Worm (Caenorhabditis elegans) whole organism, late embryonic: ENCODE results near the gene srxa-7.

Experiments used
- C38D4.7 ChIP-seq: fragments of 200-800 bp; sonication (Bioruptor generic); optimal IDR thresholded peaks from 2 replicates; lab custom pipeline; 2018; ENCODE audit warnings: mild to moderate bottlenecking, missing genetic modification characterization, moderate library complexity, missing compliant biosample characterization
- F13H6.1 ChIP-seq: sonication (generic microtip); optimal IDR thresholded peaks from 2 replicates; lab custom pipeline; 2016; ENCODE audit warnings: missing genetic modification characterization, missing compliant biosample characterization
- K09A11.1 ChIP-seq: sonication (generic microtip); optimal IDR thresholded peaks from 2 replicates; lab custom pipeline; 2017; ENCODE audit warnings: antibody characterized with exemption, mild to moderate bottlenecking, missing genetic modification characterization, missing compliant biosample characterization; ENCODE audit not compliant: insufficient read depth
- Y22D7AL.16 ChIP-seq: sonication (generic microtip); optimal IDR thresholded peaks from 2 replicates; lab custom pipeline; 2016; ENCODE audit warnings: missing genetic modification characterization, missing compliant biosample characterization
- ama-1 ChIP-seq: fragments of 150-350 bp; optimal IDR thresholded peaks from 2 replicates; lab custom pipeline; 2014
- ceh-18 ChIP-seq: sonication (generic microtip); optimal IDR thresholded peaks from 2 replicates; lab custom pipeline; 2016; ENCODE audit warnings: missing genetic modification characterization, missing compliant biosample characterization
- ceh-45 ChIP-seq: fragments of 200-800 bp; sonication (Bioruptor generic); IDR thresholded peaks from 2 replicates; pipeline ENCODE4 v1.3.6; 2022; ENCODE audit warnings: missing genetic modification reagents, missing genetic modification characterization, missing compliant biosample characterization
- ceh-48 ChIP-seq: sonication (generic microtip); optimal IDR thresholded peaks from 2 replicates; lab custom pipeline; 2016; ENCODE audit warnings: missing genetic modification characterization, inconsistent platforms, missing compliant biosample characterization
- che-1 ChIP-seq: sonication (generic microtip); optimal IDR thresholded peaks from 2 replicates; lab custom pipeline; 2016; ENCODE audit warnings: mild to moderate bottlenecking, missing genetic modification characterization, missing compliant biosample characterization
- elt-2 ChIP-seq: sonication (generic microtip); optimal IDR thresholded peaks from 2 replicates; lab custom pipeline; 2016; ENCODE audit warnings: missing genetic modification reagents, missing genetic modification characterization, missing compliant biosample characterization
- elt-4 ChIP-seq: sonication (generic microtip); optimal IDR thresholded peaks from 2 replicates; lab custom pipeline; 2016; ENCODE audit warnings: missing genetic modification characterization, missing compliant biosample characterization
- ets-4 ChIP-seq: sonication (generic microtip); optimal IDR thresholded peaks from 2 replicates; lab custom pipeline; 2016; ENCODE audit warnings: missing genetic modification characterization, missing compliant biosample characterization
- eyg-1 ChIP-seq: sonication (generic microtip); optimal IDR thresholded peaks from 2 replicates; lab custom pipeline; 2016; ENCODE audit warnings: missing genotype, missing genetic modification characterization, missing compliant biosample characterization
- fax-1 ChIP-seq: sonication (generic microtip); optimal IDR thresholded peaks from 2 replicates; lab custom pipeline; 2016; ENCODE audit warnings: missing genotype, missing genetic modification characterization, missing compliant biosample characterization
- fkh-10 ChIP-seq: fragments of 150-350 bp; optimal IDR thresholded peaks from 2 replicates; lab custom pipeline; 2014; ENCODE audit warnings: missing biosample characterization, missing genetic modification reagents, missing genetic modification characterization
- hlh-15 ChIP-seq: sonication (generic microtip); optimal IDR thresholded peaks from 2 replicates; lab custom pipeline; 2016; ENCODE audit warnings: missing genetic modification characterization, missing compliant biosample characterization
- hlh-30 ChIP-seq: sonication (generic microtip); optimal IDR thresholded peaks from 2 replicates; lab custom pipeline; 2017; ENCODE audit warnings: antibody characterized with exemption, missing genetic modification characterization, missing compliant biosample characterization; ENCODE audit not compliant: insufficient read depth
- hlh-6 ChIP-seq: sonication (generic microtip); optimal IDR thresholded peaks from 2 replicates; lab custom pipeline; 2016; ENCODE audit warnings: missing genotype, missing genetic modification characterization, missing compliant biosample characterization
- hlh-8 ChIP-seq: sonication (generic microtip); optimal IDR thresholded peaks from 2 replicates; lab custom pipeline; 2016; ENCODE audit warnings: missing genotype, missing genetic modification characterization, missing compliant biosample characterization
- nfya-1 ChIP-seq: sonication (generic microtip); optimal IDR thresholded peaks from 2 replicates; lab custom pipeline; 2017; ENCODE audit warnings: missing genetic modification characterization, mild to moderate bottlenecking, missing compliant biosample characterization, antibody characterized with exemption, moderate library complexity
- nhr-11 ChIP-seq: fragments of 150-350 bp; optimal IDR thresholded peaks from 2 replicates; lab custom pipeline; 2014; ENCODE audit warnings: missing biosample characterization, missing genetic modification characterization
- nhr-232 ChIP-seq: sonication (generic microtip); optimal IDR thresholded peaks from 2 replicates; lab custom pipeline; 2016; ENCODE audit warnings: missing genetic modification characterization, missing compliant biosample characterization
- npax-4 ChIP-seq: sonication (generic microtip); optimal IDR thresholded peaks from 2 replicates; lab custom pipeline; 2016; ENCODE audit warnings: missing genetic modification characterization, missing compliant biosample characterization
- odd-2 ChIP-seq: sonication (generic microtip); optimal IDR thresholded peaks from 2 replicates; lab custom pipeline; 2017; ENCODE audit warnings: antibody characterized with exemption, mild to moderate bottlenecking, missing genetic modification characterization, missing compliant biosample characterization
- pax-1 ChIP-seq: fragments of 150-350 bp; optimal IDR thresholded peaks from 2 replicates; lab custom pipeline; 2014; ENCODE audit warnings: missing biosample characterization, missing genetic modification characterization
- pha-2 ChIP-seq: sonication (generic microtip); optimal IDR thresholded peaks from 2 replicates; lab custom pipeline; 2017; ENCODE audit warnings: mild to moderate bottlenecking, missing genetic modification characterization, missing compliant biosample characterization
- pha-4 ChIP-seq: fragments of 150-350 bp; optimal IDR thresholded peaks from 2 replicates; lab custom pipeline; 2018; ENCODE audit warnings: missing biosample characterization, missing genetic modification reagents, missing genetic modification characterization
- pqm-1 ChIP-seq: sonication (generic microtip); optimal IDR thresholded peaks from 2 replicates; lab custom pipeline; 2016; ENCODE audit warnings: missing genetic modification characterization, missing compliant biosample characterization
- pros-1 ChIP-seq: fragments of 150-350 bp; optimal IDR thresholded peaks from 2 replicates; lab custom pipeline; 2014; ENCODE audit warnings: missing biosample characterization, missing genetic modification reagents, missing genetic modification characterization
- sdc-2 ChIP-seq: sonication (generic microtip); optimal IDR thresholded peaks from 2 replicates; lab custom pipeline; 2016; ENCODE audit warnings: missing genotype, missing genetic modification characterization, missing compliant biosample characterization
- sox-2 ChIP-seq: fragments of 200-800 bp; sonication (Bioruptor generic); IDR thresholded peaks from 2 replicates; pipeline ENCODE4 v1.3.6; 2022; ENCODE audit warnings: missing genetic modification reagents, missing genetic modification characterization, missing compliant biosample characterization

Gene srxa-7

DNA sequence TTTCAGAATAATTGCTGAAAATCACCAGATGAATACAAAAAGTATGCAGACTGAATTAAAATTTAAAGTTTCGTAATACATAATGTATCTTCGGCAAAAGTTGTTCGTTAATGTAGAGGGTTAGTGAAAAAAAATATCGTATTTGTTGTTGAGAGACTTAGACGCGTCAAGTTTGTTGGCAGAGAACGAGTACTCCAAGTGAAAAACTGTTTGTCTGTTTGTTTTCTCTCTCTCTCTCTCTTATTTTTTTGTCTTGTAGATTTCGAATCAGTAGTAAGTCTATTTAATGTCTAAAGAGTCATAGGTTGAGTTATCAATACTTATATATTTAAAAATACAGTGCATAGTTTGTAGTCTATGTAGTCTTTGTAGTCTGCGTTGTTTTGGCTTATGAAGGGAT is 37.8 kb upstream of the srxa-7 start, which contains the start of the genes fbxa-2 and T13F3.8:
TSS of gene fbxa-2 (minus strand) at position 101 of the 400 bp plus-strand sequence.
TSS of gene T13F3.8 (plus strand) at position 245 of the 400 bp plus-strand sequence.
- TF ChIP-seq che-1 (tag; lab: Kevin White, UChicago), result no peak
- no peak for TF ChIP-seq hlh-30

DNA sequence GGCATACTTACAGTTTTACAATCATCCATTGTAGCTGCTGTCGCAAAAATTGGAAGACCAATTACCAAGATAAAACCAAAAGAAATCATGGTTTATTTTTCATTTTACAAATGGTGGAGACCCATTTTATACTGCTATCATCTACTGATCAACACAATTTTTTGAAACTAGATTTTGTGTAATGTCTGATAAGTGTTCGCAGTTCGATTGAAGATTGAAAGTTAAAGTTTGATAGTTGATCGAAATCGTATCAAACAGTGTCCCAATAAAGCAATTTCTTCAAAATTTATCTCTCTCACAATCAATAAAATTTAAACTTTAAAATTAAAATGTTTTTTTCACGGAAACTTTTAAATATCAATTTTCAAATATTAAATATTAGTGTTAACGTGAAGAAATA is 36.2 kb upstream of the srxa-7 start, which contains the start of gene T13F3.6:
TSS of gene T13F3.6 (minus strand) at position 101 of the 400 bp plus-strand sequence.
- TF ChIP-seq pros-1 (tag; lab: Kevin White, UChicago) (no peak), nhr-11 (no peak), pha-4 (no peak), K09A11.1 (tag; lab: Kevin White, UChicago) (no peak), Y22D7AL.16 (no peak), che-1 (tag; lab: Kevin White, UChicago) (no peak), C38D4.7 (GFP tag; lab: Kevin White, UChicago) (no peak), nhr-232 (tag; lab: Kevin White, UChicago) (no peak), elt-2 (tag; lab: Kevin White, UChicago) (no peak), fkh-10 (no peak), hlh-8 (tag; lab: Kevin White, UChicago) (no peak), elt-4 (tag; lab: Kevin White, UChicago) (no peak)

DNA sequence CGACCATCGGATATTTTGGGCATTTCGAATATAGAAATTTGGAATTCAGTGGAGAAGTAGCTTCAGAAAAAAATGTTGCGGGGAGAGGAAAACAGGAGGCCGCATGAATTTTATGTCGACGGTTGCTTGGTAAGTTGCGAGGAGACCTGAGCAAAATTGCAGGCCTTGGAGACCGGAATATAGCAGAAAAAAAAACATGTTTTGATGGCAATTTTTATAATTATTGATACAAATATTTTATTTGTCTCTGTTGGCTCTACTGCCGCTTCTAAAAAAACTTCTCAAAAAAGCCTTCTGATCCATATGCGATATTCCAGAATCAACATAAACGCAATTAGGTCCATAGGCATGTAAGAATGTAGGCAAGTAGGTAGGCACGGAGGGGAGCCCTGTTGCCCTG is 32.0 kb upstream of the srxa-7 start, which contains the start of gene pacl-1:
TSS of gene pacl-1 (minus strand) at position 101 of the 400 bp plus-strand sequence.
- TF ChIP-seq sox-2 (no peak), pha-2 (tag; lab: Kevin White, UChicago) (no peak), ets-4 (tag; lab: Kevin White, UChicago) (no peak), fax-1 (tag; lab: Kevin White, UChicago) (no peak), ceh-48 (no peak), pha-4 (no peak), ceh-18 (tag; lab: Kevin White, UChicago) (no peak), C38D4.7 (GFP tag; lab: Kevin White, UChicago) (no peak), elt-4 (tag; lab: Kevin White, UChicago) (no peak), pax-1 (tag; lab: Kevin White, UChicago) (no peak), hlh-15 (tag; lab: Kevin White, UChicago) (no peak), nhr-11 (no peak), F13H6.1 (tag; lab: Kevin White, UChicago) (no peak), sdc-2 (no peak), hlh-6 (tag; lab: Kevin White, UChicago) (no peak)

DNA sequence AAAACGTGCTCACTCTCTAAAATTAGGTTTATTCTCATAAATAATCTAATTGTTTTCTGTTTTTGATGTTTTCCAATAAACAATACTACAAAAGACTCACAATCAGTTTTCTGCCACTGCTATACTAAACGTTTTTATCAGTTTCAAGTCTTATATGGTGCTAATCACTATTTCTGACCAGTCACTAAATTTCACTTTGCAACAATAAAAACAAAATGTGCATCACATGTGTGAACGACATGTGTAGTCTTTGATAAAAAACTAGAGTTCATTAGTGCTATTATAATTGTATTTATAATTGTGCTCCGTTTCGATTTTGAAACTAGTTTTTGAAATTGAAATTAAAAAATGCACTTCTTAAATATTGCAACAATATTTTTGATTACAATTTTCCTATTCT is 29.4 kb upstream of the srxa-7 start, which contains the start of gene cyp-37B1:
TSS of gene cyp-37B1 (plus strand) at position 199 of the 400 bp plus-strand sequence.
- TF ChIP-seq elt-2 (tag; lab: Kevin White, UChicago) (peak; percentile 18), eyg-1 (tag; lab: Kevin White, UChicago) (no peak)

DNA sequence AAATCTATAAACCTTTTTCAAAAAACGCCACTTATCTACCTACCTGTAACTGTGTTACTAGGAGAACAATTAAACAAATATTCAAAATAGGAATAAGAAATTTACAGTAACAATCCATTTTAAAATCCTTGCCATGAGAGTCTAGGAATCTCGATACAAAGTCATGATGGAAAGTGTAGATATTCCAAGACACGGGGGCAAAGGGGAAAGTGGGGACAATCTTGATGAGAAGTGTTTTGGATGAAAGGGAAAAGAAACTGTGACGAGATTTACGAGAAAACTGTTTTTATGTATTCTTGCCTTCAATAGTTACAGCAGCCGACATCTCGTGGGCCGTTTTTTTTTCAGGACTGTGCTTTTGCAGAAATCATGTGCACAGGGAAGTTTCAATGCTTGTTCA is 25.2 kb upstream of the srxa-7 start, which contains the start of gene F28G4.2:
TSS of gene F28G4.2 (minus strand) at position 175 of the 400 bp plus-strand sequence.
- TF ChIP-seq pax-1 (tag; lab: Kevin White, UChicago) (no peak), fax-1 (tag; lab: Kevin White, UChicago) (no peak), ama-1 (lab: Kevin White, UChicago) (no peak), fkh-10 (no peak), ceh-48 (no peak), ceh-45 (GFP tag; lab: Robert Waterston, UW) (no peak), pha-2 (tag; lab: Kevin White, UChicago) (no peak), nfya-1 (no peak), ets-4 (tag; lab: Kevin White, UChicago) (no peak)

DNA sequence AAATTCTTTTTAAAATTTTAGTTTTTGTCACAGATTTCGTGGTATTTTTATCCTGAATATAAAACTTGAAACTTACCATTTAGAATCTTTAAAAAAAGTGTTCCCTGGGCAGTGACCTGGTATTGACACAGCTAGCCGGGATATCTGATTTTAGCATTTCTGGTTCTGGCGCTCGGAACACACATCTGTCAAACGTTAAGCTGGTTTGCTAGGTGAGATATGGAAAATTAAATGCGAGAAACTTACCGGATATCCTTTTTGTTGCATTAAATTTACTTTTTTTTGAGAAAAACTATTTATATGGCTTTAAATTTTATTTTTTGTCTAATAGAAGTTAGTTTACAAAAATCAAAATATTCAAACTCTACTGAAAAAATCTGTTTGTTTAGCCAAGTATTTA is 21.6 kb upstream of the srxa-7 start, which contains the start of gene F28G4.4:
TSS of gene F28G4.4 (minus strand) at position 101 of the 400 bp plus-strand sequence.
- no peak for TF ChIP-seq hlh-30
- TF ChIP-seq sdc-2, result no peak
- TF ChIP-seq K09A11.1 (tag; lab: Kevin White, UChicago), result no peak
- TF ChIP-seq odd-2 (tag; lab: Kevin White, UChicago), result no peak
- no peak for TF ChIP-seq pqm-1 (tag; lab: Kevin White, UChicago)
- TF ChIP-seq pha-2 (tag; lab: Kevin White, UChicago), result no peak
- no peak for TF ChIP-seq npax-4 (tag; lab: Kevin White, UChicago)
